Worm (Caenorhabditis elegans): ENCODE data around the gene T23B5.4.

- TF ChIP-seq ztf-29 (GFP tag; IDR thresholded peaks at IDR 0.05) (no peak), flt-1 (GFP tag; IDR thresholded peaks at IDR 0.05) (no peak), cog-1 (tag; optimal IDR thresholded peaks at IDR 0.05) (no peak)
Measured at ce11 chrIV:12711644-12712043, 36.8 kb downstream of the T23B5.4 start, which contains the start of gene C27D8.3.
